Fruit fly (Drosophila melanogaster) Kc167 (cell line): ENCODE measurements around the gene Csl4.

Experiments
- Myc ChIP-seq: fragments of >200 bp; optimal IDR thresholded peaks from 2 replicates; lab custom pipeline; 2017; ENCODE audit warnings: missing external identifiers
- Sin3A ChIP-seq: fragments of >200 bp; optimal IDR thresholded peaks from 2 replicates; lab custom pipeline; 2018; ENCODE audit warnings: missing external identifiers
- h ChIP-seq: fragments of >200 bp; optimal IDR thresholded peaks from 3 replicates; lab custom pipeline; 2018; ENCODE audit warnings: missing external identifiers
- insv ChIP-seq: fragments of >200 bp; optimal IDR thresholded peaks from 3 replicates; lab custom pipeline; 2018; ENCODE audit warnings: missing external identifiers
- psq ChIP-seq: fragments of >200 bp; optimal IDR thresholded peaks from 2 replicates; lab custom pipeline; 2017; ENCODE audit warnings: missing external identifiers
- ttk ChIP-seq: sonication (Bioruptor generic); optimal IDR thresholded peaks from 2 replicates; lab custom pipeline; 2017; ENCODE audit warnings: missing external identifiers

Csl4 gene

DNA sequence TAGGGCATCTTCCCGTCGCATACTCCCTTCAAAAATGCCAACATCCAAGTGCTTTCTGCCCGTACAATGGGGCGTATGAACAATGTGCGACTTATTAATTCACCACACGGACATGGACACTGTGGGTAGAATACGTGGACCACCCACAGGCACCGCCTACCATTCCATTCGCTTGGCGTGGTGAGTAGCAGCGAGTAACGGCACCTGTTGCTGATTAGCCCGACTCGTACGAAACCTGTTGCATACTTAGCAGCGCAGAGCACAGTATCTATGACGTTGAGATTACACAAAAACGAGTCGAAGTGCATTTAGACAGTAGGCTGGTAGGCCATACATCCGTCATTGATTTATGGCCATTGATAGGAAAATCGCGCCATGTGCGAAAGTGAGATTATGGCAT, 41.3 kb downstream of the Csl4 start:
- TF ChIP-seq insv (no peak), psq (no peak), Myc (no peak), h (no peak), ttk (no peak), Sin3A (no peak)

DNA sequence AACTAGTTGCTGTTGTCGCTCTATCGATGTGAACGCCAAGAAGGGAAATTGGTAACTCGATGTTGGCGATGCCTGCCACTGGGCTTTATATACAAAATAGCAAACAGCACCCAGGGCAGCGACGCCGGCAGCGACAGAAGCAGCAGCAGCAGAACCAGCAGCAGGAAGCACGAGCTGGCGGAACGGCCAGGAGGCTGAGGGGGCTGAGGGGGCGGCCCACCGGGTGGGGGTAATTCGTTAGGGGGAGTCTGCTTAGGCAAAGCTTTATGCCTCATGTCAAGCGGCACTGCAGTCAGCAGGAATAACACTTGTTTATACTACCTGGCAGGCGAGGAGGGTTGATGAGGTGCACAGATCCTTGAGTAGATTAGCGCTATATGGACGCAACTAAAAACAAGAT, 42.0 kb downstream of the Csl4 start, which contains the start of gene AstC:
Gene AstC (minus strand): TSS at position 63 of the 400 bp plus-strand sequence.
- TF ChIP-seq insv (no peak), Sin3A (no peak), h (no peak), psq (no peak), ttk (no peak), Myc (no peak)

DNA sequence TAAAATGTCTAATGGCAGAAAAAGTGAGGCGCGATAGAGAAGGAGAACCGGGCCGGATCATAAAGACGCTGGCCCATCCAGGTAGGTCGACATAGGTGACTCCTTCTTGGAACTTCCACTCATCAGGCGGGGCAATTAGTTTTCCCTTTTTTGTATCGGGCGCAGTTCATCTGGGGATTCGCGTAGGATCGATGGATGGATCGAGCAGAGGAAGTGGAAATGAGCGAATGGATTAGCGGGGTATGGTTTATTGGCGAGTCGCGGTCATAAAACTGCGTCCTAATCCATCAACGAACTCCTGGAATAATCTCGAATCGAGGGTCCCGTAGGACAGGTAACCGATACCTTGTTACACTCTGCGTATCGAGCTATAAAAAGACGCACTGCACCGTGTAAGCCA, 48.3 kb downstream of the Csl4 start, which contains the start of gene CG43725:
Gene CG43725 (plus strand): TSS at position 400 of the 400 bp plus-strand sequence.
- TF ChIP-seq Myc, result no peak
- no peak for TF ChIP-seq h
- TF ChIP-seq insv, result no peak
- no peak for TF ChIP-seq ttk
- TF ChIP-seq Sin3A, result no peak
- no peak for TF ChIP-seq psq

DNA sequence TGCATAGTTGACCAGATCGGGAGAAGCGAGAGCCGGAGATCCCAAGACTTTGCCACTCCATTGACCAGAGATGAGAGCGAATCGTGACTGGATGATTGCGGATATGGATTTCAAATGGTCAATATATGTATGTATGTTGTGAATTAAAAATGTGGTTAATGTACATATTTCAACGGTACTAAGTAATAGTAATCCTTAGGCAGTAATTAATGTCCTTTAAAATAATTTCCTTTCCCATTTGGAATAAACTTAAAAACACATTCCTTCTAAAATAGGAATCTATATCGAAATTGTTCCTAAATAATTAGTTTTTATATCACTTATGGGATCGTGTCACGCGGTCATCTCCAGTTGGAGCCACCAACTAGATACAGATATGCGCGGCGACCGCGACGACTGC, 49.4 kb downstream of the Csl4 start:
- TF ChIP-seq ttk (no peak), Sin3A (no peak), h (no peak), psq (no peak), Myc (no peak), insv (no peak)

- TF ChIP-seq Myc (no peak), psq (no peak), ttk (no peak), insv (no peak), Sin3A (no peak), h (no peak)
These were observed 50.5 kb downstream of the Csl4 start for dm6 chr2L:11072880-11073279.
